Fruit fly (Drosophila melanogaster) whole organism, wandering third instar larva: ENCODE data around the gene dre4.

ENCODE experiments used
- Hr78 ChIP-seq: fragments of >200 bp; optimal IDR thresholded peaks from 2 replicates; lab custom pipeline; 2017; ENCODE audit warnings: missing biosample characterization, missing genetic modification characterization
- jim ChIP-seq: fragments of 175-275, 200-325 bp; sonication (Bioruptor generic); optimal IDR thresholded peaks from 2 replicates; lab custom pipeline; 2016; ENCODE audit warnings: missing biosample characterization, mild to moderate bottlenecking, missing genetic modification characterization
- psq ChIP-seq: fragments of 200-800 bp; sonication (Bioruptor generic); optimal IDR thresholded peaks from 3 replicates; lab custom pipeline; 2017; ENCODE audit warnings: missing biosample characterization, mild to moderate bottlenecking, missing genetic modification characterization, moderate library complexity
- sage ChIP-seq: fragments of 200-800 bp; sonication (Bioruptor generic); optimal IDR thresholded peaks from 2 replicates; lab custom pipeline; 2016; ENCODE audit warnings: missing biosample characterization, mild to moderate bottlenecking, missing genetic modification characterization
- tai ChIP-seq: sonication (Bioruptor generic); optimal IDR thresholded peaks from 2 replicates; lab custom pipeline; 2016; ENCODE audit warnings: missing biosample characterization, missing genetic modification characterization
- usp ChIP-seq: fragments of >200 bp; optimal IDR thresholded peaks from 2 replicates; lab custom pipeline; 2017; ENCODE audit warnings: missing biosample characterization, missing genetic modification characterization

dm6 chr3L:1841984-1842383 lies 34.1 kb downstream of the dre4 start, which contains the start of gene Cpr62Bc:
- no peak for TF ChIP-seq jim (GFP tag; lab: Kevin White, UChicago)
- no peak for TF ChIP-seq usp (GFP tag; lab: Kevin White, UChicago)
- no peak for TF ChIP-seq Hr78 (GFP tag; lab: Kevin White, UChicago)
- no peak for TF ChIP-seq tai (GFP tag; lab: Kevin White, UChicago)
- TF ChIP-seq sage (GFP tag; lab: Kevin White, UChicago) = no peak
- TF ChIP-seq psq (GFP tag; lab: Kevin White, UChicago) = no peak
